Fruit fly (Drosophila melanogaster) whole organism, prepupa: ENCODE results near the gene CG1999.

ENCODE experiments used
- CG11902 ChIP-seq: fragments of 200-800 bp; sonication (Bioruptor generic); optimal IDR thresholded peaks from 3 replicates; lab custom pipeline; 2016; ENCODE audit warnings: missing biosample characterization, missing genetic modification characterization
- CG7368 ChIP-seq: fragments of 200-800 bp; sonication (Bioruptor generic); optimal IDR thresholded peaks from 3 replicates; lab custom pipeline; 2016; ENCODE audit warnings: missing biosample characterization, missing genetic modification characterization
- Eip75B ChIP-seq: fragments of 200-800 bp; sonication (Bioruptor generic); optimal IDR thresholded peaks from 3 replicates; lab custom pipeline; 2016; ENCODE audit warnings: missing biosample characterization, missing genetic modification characterization
- Eip78C ChIP-seq: fragments of 200-800 bp; sonication (Bioruptor generic); peaks from one replicate; lab custom pipeline; 2016; ENCODE audit warnings: missing biosample characterization, missing genetic modification characterization
- esn ChIP-seq: fragments of 200-800 bp; sonication (Bioruptor generic); optimal IDR thresholded peaks from 2 replicates; lab custom pipeline; 2016; ENCODE audit warnings: missing biosample characterization, mild to moderate bottlenecking, missing genetic modification characterization, moderate library complexity
- net ChIP-seq: fragments of 200-800 bp; sonication (Bioruptor generic); optimal IDR thresholded peaks from 3 replicates; lab custom pipeline; 2016; ENCODE audit warnings: missing biosample characterization, missing genetic modification characterization
- spab ChIP-seq: fragments of 200-800 bp; sonication (Bioruptor generic); optimal IDR thresholded peaks from 2 replicates; lab custom pipeline; 2017; ENCODE audit warnings: missing biosample characterization, mild to moderate bottlenecking, missing genetic modification characterization, missing genetic modification reagents

Gene CG1999

DNA sequence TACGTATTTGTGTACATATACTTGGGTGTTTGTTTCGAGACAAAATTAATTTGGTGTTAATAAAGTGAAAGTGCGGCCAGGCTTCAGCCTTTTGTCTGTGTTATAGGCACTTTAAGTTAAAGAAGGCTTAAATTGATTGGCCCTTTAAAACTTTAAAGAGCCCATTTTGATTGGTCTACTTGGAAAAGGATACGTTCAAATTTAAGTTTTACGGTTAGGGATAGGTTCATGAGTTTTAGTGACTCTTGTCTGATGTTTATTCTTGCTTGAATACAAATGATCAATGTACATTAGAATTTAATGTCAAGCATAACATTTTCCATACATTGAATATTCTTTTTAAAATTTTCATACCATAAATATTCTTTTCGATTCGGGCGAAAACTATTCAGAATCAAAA is 48.3 kb downstream of the CG1999 start, which contains the start of gene CG32727:
Gene CG32727, plus strand, starts transcription at position 301 of the 400 bp plus-strand sequence.
- no peak for TF ChIP-seq CG11902 (GFP tag; lab: Kevin White, UChicago)
- TF ChIP-seq Eip75B (GFP tag; lab: Kevin White, UChicago), result no peak
- no peak for TF ChIP-seq spab (GFP tag; lab: Kevin White, UChicago)
- TF ChIP-seq esn, result no peak
- TF ChIP-seq CG7368 (GFP tag; lab: Kevin White, UChicago), result no peak
- no peak for TF ChIP-seq net (GFP tag; lab: Kevin White, UChicago)
- no peak for TF ChIP-seq Eip78C (GFP tag; lab: Kevin White, UChicago)
